Fruit fly (Drosophila melanogaster): ENCODE results near the gene Sfp84E.
A peak's percentile ranks its signal among the peaks of the same experiment; 100 is the strongest.

Gene Sfp84E

dm6 chr3R:7980222-7980621 is at the start of gene Sfp84E:
Sfp84E (minus strand) TSS chr3R:7980322.
- TF ChIP-seq CG17801 (GFP tag; optimal IDR thresholded peaks at IDR 0.05; ENCODE audit: partially characterized antibody): no peak

dm6 chr3R:8029496-8030013 is 49.4 kb upstream of the Sfp84E start, which contains the start of gene ImpE3:
ImpE3 (minus strand) TSS chr3R:8029546.
- no peak for TF ChIP-seq CG17801 (GFP tag; optimal IDR thresholded peaks at IDR 0.05; ENCODE audit: partially characterized antibody)

dm6 chr3R:8027203-8027688 is 47.1 kb upstream of the Sfp84E start:
- TF ChIP-seq CG17801 (GFP tag; optimal IDR thresholded peaks at IDR 0.05; ENCODE audit: partially characterized antibody): peak; percentile 16

DNA sequence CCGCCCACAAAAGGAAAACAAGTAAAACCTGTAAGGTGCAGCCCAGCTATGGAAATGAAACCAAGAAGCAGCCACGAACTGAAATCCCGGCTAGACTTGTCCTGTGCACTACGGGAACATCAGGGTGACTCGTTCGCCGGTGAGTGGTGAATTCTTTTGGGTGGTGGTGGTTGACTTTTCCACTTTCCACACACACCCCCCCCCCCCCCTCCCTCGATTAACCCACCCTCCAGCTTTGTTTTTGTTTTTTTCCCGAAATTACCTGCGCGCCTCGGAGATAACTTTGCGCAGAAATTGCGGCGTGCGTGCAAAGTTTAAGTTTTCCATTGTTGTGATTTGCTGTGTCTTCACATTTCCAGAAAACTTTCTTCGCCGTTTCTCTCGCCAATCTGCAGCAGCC is 46.4 kb upstream of the Sfp84E start:
- no peak for TF ChIP-seq CG17801 (GFP tag; optimal IDR thresholded peaks at IDR 0.05; ENCODE audit: partially characterized antibody)

dm6 chr3R:8013121-8014009 is 33.2 kb upstream of the Sfp84E start, which contains the start of the genes CG10435 and Pbp95:
CG10435 (minus strand) TSS chr3R:8013201.
Pbp95 (plus strand) TSS chr3R:8013791.
- peak; percentile 66 for TF ChIP-seq CG17801 (GFP tag; optimal IDR thresholded peaks at IDR 0.05; ENCODE audit: partially characterized antibody)

- TF ChIP-seq CG17801 (GFP tag; optimal IDR thresholded peaks at IDR 0.05; ENCODE audit: partially characterized antibody): peak; percentile 26
Observed at dm6 chr3R:8009080-8009620, 29.0 kb upstream of the Sfp84E start, which contains the start of the genes CG11052 and CG3223. CG11052 (minus strand) TSS chr3R:8009297. CG3223 (plus strand) TSS chr3R:8009400.

DNA sequence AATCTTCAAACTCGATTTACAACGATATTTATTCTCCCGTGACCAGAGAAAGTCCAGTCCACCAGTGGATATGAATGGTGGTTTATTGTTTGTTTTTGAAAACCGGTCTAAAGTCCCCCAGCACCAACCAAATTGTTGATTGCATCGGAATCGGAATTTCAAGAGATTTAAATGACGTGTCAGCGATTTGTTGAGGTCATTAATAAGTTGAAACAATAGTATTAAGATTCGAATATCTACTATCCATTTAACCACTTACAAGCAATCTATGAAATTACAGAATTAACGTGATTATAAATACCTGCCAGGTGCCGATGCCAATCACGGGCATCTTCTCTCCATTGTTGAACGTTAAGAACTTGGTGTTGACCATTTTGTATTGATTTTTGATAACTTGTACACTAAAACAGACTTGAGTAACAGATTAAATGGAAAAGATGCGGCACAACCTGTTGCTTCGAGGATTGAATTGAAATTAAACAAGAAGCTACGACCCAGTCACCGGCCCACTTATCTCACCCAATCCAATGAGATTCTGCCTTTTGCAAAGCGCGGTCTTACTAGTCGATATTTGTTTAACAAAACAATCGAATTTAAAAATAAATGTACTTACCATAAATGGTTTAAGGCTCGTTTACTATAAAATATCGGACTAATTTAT is 27.6 kb upstream of the Sfp84E start, which contains the start of gene CG2767:
Gene CG2767, minus strand, starts transcription at position 516 of the 661 bp plus-strand sequence.
- TF ChIP-seq CG17801 (GFP tag; optimal IDR thresholded peaks at IDR 0.05; ENCODE audit: partially characterized antibody): no peak

DNA sequence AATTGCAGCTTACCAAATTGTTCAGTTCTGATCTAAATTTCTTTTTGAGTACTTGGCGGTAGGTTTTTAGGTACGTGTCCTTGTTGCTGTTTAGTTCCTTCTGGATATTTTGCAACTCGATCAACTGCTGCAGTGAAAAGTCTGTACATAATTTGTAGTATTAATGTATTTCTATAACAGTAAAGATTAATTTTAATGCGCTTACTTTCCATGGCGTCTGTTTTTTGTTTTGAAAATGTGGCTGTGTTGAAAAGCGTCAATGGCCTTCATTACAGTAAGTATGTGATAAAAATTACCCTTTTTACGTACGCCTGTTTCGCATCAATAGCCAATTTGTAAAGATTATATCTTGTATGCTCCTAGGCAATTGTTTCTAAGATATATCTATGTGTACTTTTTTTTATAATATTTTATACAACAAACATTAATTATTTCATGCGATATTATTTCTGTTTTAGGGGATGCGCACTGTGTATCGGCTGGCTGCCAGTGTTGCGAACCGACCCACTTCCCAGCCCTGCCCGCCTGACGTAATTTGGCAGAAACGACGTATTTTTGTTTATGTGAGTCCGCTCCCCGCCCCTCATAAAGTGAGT is 21.1 kb upstream of the Sfp84E start, which contains the start of the genes Kmn2 and CG2698:
Gene Kmn2, minus strand, starts transcription at position 236 of the 596 bp plus-strand sequence.
Gene CG2698, plus strand, starts transcription at position 489 of the 596 bp plus-strand sequence.
- peak; percentile 90 for TF ChIP-seq CG17801 (GFP tag; optimal IDR thresholded peaks at IDR 0.05; ENCODE audit: partially characterized antibody)

dm6 chr3R:7999530-8000116 is 19.5 kb upstream of the Sfp84E start, which contains the start of gene PIG-H:
PIG-H (plus strand) TSS chr3R:7999832.
- no peak for TF ChIP-seq CG17801 (GFP tag; optimal IDR thresholded peaks at IDR 0.05; ENCODE audit: partially characterized antibody)

DNA sequence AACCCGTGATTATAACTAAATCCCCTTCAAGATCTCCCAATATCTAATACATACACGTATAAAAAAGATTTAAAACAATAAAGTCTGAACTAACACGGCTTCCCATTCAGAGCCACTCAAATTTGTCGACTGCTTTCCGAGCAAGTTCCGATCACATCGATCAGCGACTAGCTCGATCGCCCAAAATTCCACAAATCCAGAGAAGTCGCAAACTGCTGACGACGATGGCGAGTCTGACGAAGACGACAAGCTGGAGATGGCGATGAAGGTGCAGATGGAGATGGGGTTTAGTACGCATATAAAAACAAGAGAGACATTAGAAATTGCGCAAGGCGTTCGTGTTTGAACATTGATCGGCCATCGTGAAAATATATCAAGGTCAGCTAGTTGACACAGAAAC is 18.7 kb upstream of the Sfp84E start:
- no peak for TF ChIP-seq CG17801 (GFP tag; optimal IDR thresholded peaks at IDR 0.05; ENCODE audit: partially characterized antibody)

DNA sequence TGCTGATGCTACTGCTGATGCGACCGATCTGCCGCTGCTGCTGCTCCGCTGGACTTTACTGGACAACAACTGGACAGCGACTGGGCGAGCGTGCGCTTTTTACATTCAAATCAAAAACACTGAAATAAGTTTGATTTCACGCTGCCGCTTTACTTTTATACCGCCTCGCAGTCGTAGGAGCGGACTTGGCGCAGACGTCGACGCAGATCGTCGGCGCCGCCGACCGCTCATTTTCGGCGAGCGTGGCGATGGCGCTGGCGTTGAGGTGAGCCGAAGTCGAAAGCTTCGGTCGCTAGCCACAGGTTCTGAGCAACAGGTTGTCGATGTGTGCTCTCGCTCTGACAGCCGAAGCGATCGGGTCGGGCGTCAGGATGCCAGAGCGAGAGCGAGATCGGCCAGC is 15.6 kb upstream of the Sfp84E start, which contains the start of gene Elovl7:
Gene Elovl7, minus strand, starts transcription at position 131 of the 400 bp plus-strand sequence.
- TF ChIP-seq CG17801 (GFP tag; optimal IDR thresholded peaks at IDR 0.05; ENCODE audit: partially characterized antibody): no peak

dm6 chr3R:7994629-7995028 is 14.5 kb upstream of the Sfp84E start:
- TF ChIP-seq CG17801 (GFP tag; optimal IDR thresholded peaks at IDR 0.05; ENCODE audit: partially characterized antibody): no peak

dm6 chr3R:7993506-7993905 is 13.4 kb upstream of the Sfp84E start:
- no peak for TF ChIP-seq CG17801 (GFP tag; optimal IDR thresholded peaks at IDR 0.05; ENCODE audit: partially characterized antibody)

- TF ChIP-seq CG17801 (GFP tag; optimal IDR thresholded peaks at IDR 0.05; ENCODE audit: partially characterized antibody): no peak
Observed at dm6 chr3R:7992100-7992499, 12.0 kb upstream of the Sfp84E start.
